Fruit fly (Drosophila melanogaster): ENCODE data around the gene CG1677.

- no peak for TF ChIP-seq esn (GFP tag; optimal IDR thresholded peaks at IDR 0.05)
- no peak for TF ChIP-seq pdm3 (GFP tag; optimal IDR thresholded peaks at IDR 0.05)
- no peak for TF ChIP-seq CG31627 (GFP tag; optimal IDR thresholded peaks at IDR 0.05)
- no peak for TF ChIP-seq Sox14 (GFP tag; optimal IDR thresholded peaks at IDR 0.05)
- no peak for TF ChIP-seq achi (GFP tag; optimal IDR thresholded peaks at IDR 0.05)
- no peak for TF ChIP-seq CG3919 (GFP tag; optimal IDR thresholded peaks at IDR 0.05)
- TF ChIP-seq Met (GFP tag; optimal IDR thresholded peaks at IDR 0.05): no peak
- no peak for TF ChIP-seq CG16779 (tag; optimal IDR thresholded peaks at IDR 0.05)
These were observed 6.2 kb upstream of the CG1677 start, which contains the start of gene CG42246 for dm6 chrX:7411806-7412205.

All from whole organism, prepupa.